Worm (Caenorhabditis elegans): ENCODE measurements around the gene symk-1.

ce11 chrV:8555955-8556354, 14.2 kb upstream of the symk-1 start:
- TF ChIP-seq dao-5 (tag; optimal IDR thresholded peaks at IDR 0.05) (no peak), him-1 (tag; optimal IDR thresholded peaks at IDR 0.05) (no peak), W03F9.2 (tag; optimal IDR thresholded peaks at IDR 0.05) (no peak)
